Fruit fly (Drosophila melanogaster) whole organism, prepupa: Measurements from ENCODE around the gene CG10098.

Experiments
- CG10631 ChIP-seq: fragments of 200-800 bp; sonication (Bioruptor generic); optimal IDR thresholded peaks from 2 replicates; lab custom pipeline; 2016; ENCODE audit warnings: missing biosample characterization, missing genetic modification characterization
- CG10669 ChIP-seq: fragments of 200-800 bp; sonication (Bioruptor generic); optimal IDR thresholded peaks from 3 replicates; lab custom pipeline; 2018; ENCODE audit warnings: missing biosample characterization, mild to moderate bottlenecking, missing genetic modification characterization, moderate library complexity
- CG11294 ChIP-seq: fragments of 200-800 bp; sonication (Bioruptor generic); IDR thresholded peaks from 2 replicates; pipeline ENCODE4 v1.3.6; 2022; ENCODE audit warnings: missing biosample characterization, missing genetic modification characterization
- CG11762 ChIP-seq: fragments of 200-800 bp; sonication (Bioruptor generic); optimal IDR thresholded peaks from 3 replicates; lab custom pipeline; 2016; ENCODE audit warnings: missing biosample characterization, missing genetic modification characterization; ENCODE audit not compliant: insufficient read depth
- CG15336 ChIP-seq: fragments of 200-800 bp; sonication (Bioruptor generic); IDR thresholded peaks from 2 replicates; pipeline ENCODE4 v1.3.6; 2022; ENCODE audit warnings: missing biosample characterization, missing genetic modification characterization
- CG16779 ChIP-seq: fragments of 200-800 bp; sonication (Bioruptor generic); optimal IDR thresholded peaks from 3 replicates; lab custom pipeline; 2017; ENCODE audit warnings: missing biosample characterization, mild to moderate bottlenecking, missing genetic modification characterization
- CG3032 ChIP-seq: fragments of 200-800 bp; optimal IDR thresholded peaks from 2 replicates; lab custom pipeline; 2019; ENCODE audit warnings: missing biosample characterization, mild to moderate bottlenecking, missing genetic modification characterization, moderate library complexity
- CG31627 ChIP-seq: fragments of 200-800 bp; sonication (Bioruptor generic); optimal IDR thresholded peaks from 3 replicates; lab custom pipeline; 2016; ENCODE audit warnings: missing biosample characterization, missing genetic modification characterization
- CG32006 ChIP-seq: fragments of 200-800 bp; sonication (Bioruptor generic); optimal IDR thresholded peaks from 3 replicates; lab custom pipeline; 2017; ENCODE audit warnings: missing biosample characterization, mild to moderate bottlenecking, missing genetic modification characterization
- CG34406 ChIP-seq: fragments of 200-800 bp; sonication (Bioruptor generic); optimal IDR thresholded peaks from 3 replicates; lab custom pipeline; 2016; ENCODE audit warnings: missing biosample characterization, missing genetic modification characterization
- CG4318 ChIP-seq: fragments of 200-800 bp; sonication (Bioruptor generic); optimal IDR thresholded peaks from 3 replicates; lab custom pipeline; 2017; ENCODE audit warnings: missing biosample characterization, mild to moderate bottlenecking, missing genetic modification characterization
- CG6163 ChIP-seq: fragments of 200-800 bp; sonication (Bioruptor generic); IDR thresholded peaks from 3 replicates; pipeline ENCODE4 v1.3.6; 2022; ENCODE audit warnings: missing biosample characterization, missing genetic modification characterization
- CG6276 ChIP-seq: fragments of 200-800 bp; sonication (Bioruptor generic); optimal IDR thresholded peaks from 2 replicates; lab custom pipeline; 2017; ENCODE audit warnings: missing biosample characterization, mild to moderate bottlenecking, missing genetic modification characterization
- CG6792 ChIP-seq: fragments of 200-800 bp; sonication (Bioruptor generic); optimal IDR thresholded peaks from 3 replicates; lab custom pipeline; 2016; ENCODE audit warnings: missing biosample characterization, missing genetic modification characterization
- CG6808 ChIP-seq: fragments of 200-800 bp; sonication (Bioruptor generic); optimal IDR thresholded peaks from 3 replicates; lab custom pipeline; 2017; ENCODE audit warnings: missing biosample characterization, missing genetic modification characterization, mild to moderate bottlenecking, moderate library complexity, missing genetic modification reagents
- CG8119 ChIP-seq: fragments of 200-800 bp; sonication (Bioruptor generic); IDR thresholded peaks from 3 replicates; pipeline ENCODE4 v1.3.6; 2022; ENCODE audit warnings: missing biosample characterization, missing genetic modification characterization
- CG8632 ChIP-seq: fragments of 200-800 bp; sonication (Bioruptor generic); optimal IDR thresholded peaks from 3 replicates; lab custom pipeline; 2016; ENCODE audit warnings: missing biosample characterization, missing genetic modification characterization
- Eip75B ChIP-seq: fragments of 200-800 bp; sonication (Bioruptor generic); optimal IDR thresholded peaks from 3 replicates; lab custom pipeline; 2016; ENCODE audit warnings: missing biosample characterization, missing genetic modification characterization
- Eip78C ChIP-seq: fragments of 200-800 bp; sonication (Bioruptor generic); peaks from one replicate; lab custom pipeline; 2016; ENCODE audit warnings: missing biosample characterization, missing genetic modification characterization
- Ets21C ChIP-seq: fragments of 200-800 bp; sonication (Bioruptor generic); optimal IDR thresholded peaks from 3 replicates; lab custom pipeline; 2016; ENCODE audit warnings: missing biosample characterization, missing genetic modification characterization
- Ets96B ChIP-seq: fragments of 200-800 bp; optimal IDR thresholded peaks from 2 replicates; lab custom pipeline; 2019; ENCODE audit warnings: missing biosample characterization, mild to moderate bottlenecking, missing genetic modification characterization, moderate library complexity
- Hr39 ChIP-seq: fragments of 200-800 bp; sonication (Bioruptor generic); optimal IDR thresholded peaks from 2 replicates; lab custom pipeline; 2016; ENCODE audit warnings: missing biosample characterization, missing genetic modification characterization
- Lpt ChIP-seq: fragments of 200-800 bp; sonication (Bioruptor generic); optimal IDR thresholded peaks from 3 replicates; lab custom pipeline; 2016; ENCODE audit warnings: missing biosample characterization, missing genetic modification characterization
- Met ChIP-seq: fragments of 200-800 bp; sonication (Bioruptor generic); optimal IDR thresholded peaks from 3 replicates; lab custom pipeline; 2016; ENCODE audit warnings: missing biosample characterization, missing genetic modification characterization
- OdsH ChIP-seq: fragments of 200-800 bp; sonication (Bioruptor generic); optimal IDR thresholded peaks from 3 replicates; lab custom pipeline; 2016; ENCODE audit warnings: missing biosample characterization, missing genetic modification characterization
- Smox ChIP-seq: fragments of 200-800 bp; sonication (Bioruptor generic); optimal IDR thresholded peaks from 3 replicates; lab custom pipeline; 2016; ENCODE audit warnings: missing biosample characterization, missing genetic modification characterization
- Sox14 ChIP-seq: fragments of 200-800 bp; sonication (Bioruptor generic); optimal IDR thresholded peaks from 3 replicates; lab custom pipeline; 2016; ENCODE audit warnings: missing biosample characterization, missing genetic modification characterization
- acj6 ChIP-seq: fragments of 200-800 bp; sonication (Bioruptor generic); optimal IDR thresholded peaks from 3 replicates; lab custom pipeline; 2016; ENCODE audit warnings: missing biosample characterization, missing genetic modification characterization
- cyc ChIP-seq: fragments of 200-800 bp; sonication (Bioruptor generic); optimal IDR thresholded peaks from 3 replicates; lab custom pipeline; 2016; ENCODE audit warnings: missing biosample characterization, missing genetic modification characterization
- dac ChIP-seq: fragments of 200-800 bp; sonication (Bioruptor generic); optimal IDR thresholded peaks from 2 replicates; lab custom pipeline; 2017; ENCODE audit warnings: missing biosample characterization, mild to moderate bottlenecking, missing genetic modification characterization
- dsx ChIP-seq: fragments of 200-800 bp; optimal IDR thresholded peaks from 3 replicates; lab custom pipeline; 2019; ENCODE audit warnings: missing biosample characterization, mild to moderate bottlenecking, missing genetic modification characterization, moderate library complexity; ENCODE audit not compliant: poor library complexity, severe bottlenecking
- eg ChIP-seq: fragments of 200-800 bp; sonication (Bioruptor generic); IDR thresholded peaks from 3 replicates; pipeline ENCODE4 v1.3.6; 2022; ENCODE audit warnings: missing biosample characterization, missing genetic modification characterization
- esn ChIP-seq: fragments of 200-800 bp; sonication (Bioruptor generic); optimal IDR thresholded peaks from 2 replicates; lab custom pipeline; 2016; ENCODE audit warnings: missing biosample characterization, mild to moderate bottlenecking, missing genetic modification characterization, moderate library complexity
- fd85E ChIP-seq: fragments of 200-800 bp; sonication (Bioruptor generic); optimal IDR thresholded peaks from 3 replicates; lab custom pipeline; 2016; ENCODE audit warnings: missing biosample characterization, missing genetic modification characterization
- fkh ChIP-seq: fragments of 200-800 bp; sonication (Bioruptor generic); optimal IDR thresholded peaks from 3 replicates; lab custom pipeline; 2017; ENCODE audit warnings: missing biosample characterization, mild to moderate bottlenecking, missing genetic modification characterization, moderate library complexity
- pdm3 ChIP-seq: fragments of 200-800 bp; sonication (Bioruptor generic); optimal IDR thresholded peaks from 3 replicates; lab custom pipeline; 2016; ENCODE audit warnings: missing biosample characterization, missing genetic modification characterization
- salr ChIP-seq, 2 experiments: fragments of 200-800 bp; sonication (Bioruptor generic); optimal IDR thresholded peaks; 3 replicates each; lab custom pipeline; 2016 to 2018; ENCODE audit warnings: missing biosample characterization in 2 of 2, missing genetic modification characterization in 2 of 2, mild to moderate bottlenecking in 1 of 2
- ss ChIP-seq, 2 experiments: fragments of 200-800 bp; sonication (Bioruptor generic); optimal IDR thresholded peaks; 2 replicates in 1 of 2; 3 replicates in 1 of 2; lab custom pipeline; 2017 to 2018; ENCODE audit warnings: mild to moderate bottlenecking in 2 of 2, missing biosample characterization in 2 of 2, missing genetic modification characterization in 2 of 2, moderate library complexity in 1 of 2
- svp ChIP-seq: fragments of 200-800 bp; sonication (Bioruptor generic); peaks from one replicate; lab custom pipeline; 2016; ENCODE audit warnings: missing biosample characterization, missing genetic modification characterization

Gene CG10098

dm6 chr3R:7122172-7123072, 1.9 kb upstream of the CG10098 start (continued):
- TF ChIP-seq Met (GFP tag; lab: Kevin White, UChicago) = no peak
- TF ChIP-seq ss (GFP tag; optimal IDR thresholded peaks at IDR 0.05; lab: Kevin White, UChicago) = no peak
- no peak for TF ChIP-seq Sox14
- TF ChIP-seq CG3032 (tag; lab: Kevin White, UChicago) = no peak
- no peak for TF ChIP-seq Ets96B
- TF ChIP-seq CG6808 (GFP tag; lab: Kevin White, UChicago) = no peak
- TF ChIP-seq CG6163 (GFP tag; lab: Robert Waterston, UW) = no peak
- peak; percentile 67 for TF ChIP-seq Eip75B (GFP tag; lab: Kevin White, UChicago)
- TF ChIP-seq svp = peak; percentile 86
- TF ChIP-seq CG34406 (GFP tag; lab: Kevin White, UChicago) = no peak
- no peak for TF ChIP-seq acj6
- no peak for TF ChIP-seq Hr39 (GFP tag; lab: Kevin White, UChicago)
- TF ChIP-seq CG10631 (GFP tag; lab: Kevin White, UChicago) = no peak
- no peak for TF ChIP-seq fd85E (GFP tag; lab: Kevin White, UChicago)
- peak; percentile 30 for TF ChIP-seq Eip78C (GFP tag; lab: Kevin White, UChicago)
- no peak for TF ChIP-seq Smox (GFP tag; lab: Kevin White, UChicago)
- no peak for TF ChIP-seq CG10669 (GFP tag; lab: Kevin White, UChicago)

- TF ChIP-seq CG6808 (GFP tag; lab: Kevin White, UChicago) (no peak), CG6163 (GFP tag; lab: Robert Waterston, UW) (no peak), CG16779 (tag; lab: Kevin White, UChicago) (no peak), CG3032 (tag; lab: Kevin White, UChicago) (no peak), cyc (GFP tag; lab: Kevin White, UChicago) (no peak), CG6276 (peak; percentile 13), Eip78C (GFP tag; lab: Kevin White, UChicago) (peak; percentile 12)
These were observed 1.2 kb upstream of the CG10098 start for dm6 chr3R:7123073-7123572.

dm6 chr3R:7123699-7124098, 649 bp upstream of the CG10098 start:
- TF ChIP-seq CG6792 = no peak
- 0 out of 3 replicates have a peak, but pooled peaks have one; percentile 27 for TF ChIP-seq eg (GFP tag; lab: Robert Waterston, UW)
- no peak for TF ChIP-seq CG8632 (GFP tag; lab: Kevin White, UChicago)
- no peak for TF ChIP-seq Ets96B
- TF ChIP-seq dsx (GFP tag; lab: Kevin White, UChicago) = peak; percentile 4
- TF ChIP-seq fkh (GFP tag; lab: Kevin White, UChicago) = peak; percentile 84
- no peak for TF ChIP-seq Eip78C (GFP tag; lab: Kevin White, UChicago)

- TF ChIP-seq salr (GFP tag; optimal IDR thresholded peaks at IDR 0.05; lab: Kevin White, UChicago) (peak in 1 of 2 experiments; percentile 62), CG6276 (peak; percentile 49), CG10669 (GFP tag; lab: Kevin White, UChicago) (peak; percentile 81), CG4318 (GFP tag; lab: Kevin White, UChicago) (peak; percentile 30), ss (GFP tag; optimal IDR thresholded peaks at IDR 0.05; lab: Kevin White, UChicago) (peak; percentile 48 to 75), CG8119 (peak; percentile 66), OdsH (GFP tag; lab: Kevin White, UChicago) (peak; percentile 79), CG3032 (tag; lab: Kevin White, UChicago) (peak; percentile 84), CG15336 (GFP tag; lab: Robert Waterston, UW) (peak; percentile 77), Ets21C (GFP tag; lab: Kevin White, UChicago) (peak; percentile 81), CG11294 (peak; percentile 57), dsx (GFP tag; lab: Kevin White, UChicago) (peak; percentile 91), pdm3 (GFP tag; lab: Kevin White, UChicago) (peak; percentile 87), fd85E (GFP tag; lab: Kevin White, UChicago) (peak; percentile 4), CG34406 (GFP tag; lab: Kevin White, UChicago) (peak; percentile 86), CG10631 (GFP tag; lab: Kevin White, UChicago) (peak; percentile 85), Met (GFP tag; lab: Kevin White, UChicago) (peak; percentile 87), Eip75B (GFP tag; lab: Kevin White, UChicago) (peak; percentile 88), fkh (GFP tag; lab: Kevin White, UChicago) (peak; percentile 97), Sox14 (peak; percentile 90), svp (peak; percentile 96), Lpt (GFP tag; lab: Kevin White, UChicago) (peak; percentile 60), CG31627 (GFP tag; lab: Kevin White, UChicago) (peak; percentile 84), CG32006 (GFP tag; lab: Kevin White, UChicago) (no peak), CG11762 (GFP tag; lab: Kevin White, UChicago) (peak; percentile 63), CG6792 (peak; percentile 82), dac (GFP tag; lab: Kevin White, UChicago) (peak; percentile 29), Smox (GFP tag; lab: Kevin White, UChicago) (peak; percentile 84), esn (peak; percentile 92), eg (GFP tag; lab: Robert Waterston, UW) (peak; percentile 93)
These were observed 3.6 kb downstream of the CG10098 start, which contains the start of gene CG10068 for dm6 chr3R:7127966-7128365. CG10068 (minus strand) TSS chr3R:7128027.
